Fruit fly (Drosophila melanogaster) whole organism, embryonic: ENCODE data around the gene LanB2.

ENCODE experiments used
- Awh ChIP-seq: fragments of 200-800 bp; sonication (Bioruptor generic); IDR thresholded peaks from 2 replicates; pipeline ENCODE4, ENCODE4 v1.3.6; 2022; ENCODE audit warnings: missing biosample characterization, missing genetic modification characterization
- Bgb ChIP-seq: fragments of 200-800 bp; sonication (Bioruptor generic); IDR thresholded peaks from 2 replicates; pipeline ENCODE4 v1.3.6; 2022; ENCODE audit warnings: missing biosample characterization, missing genetic modification characterization; ENCODE audit not compliant: partially characterized antibody
- C15 ChIP-seq: fragments of 200-800 bp; sonication (Bioruptor generic); IDR thresholded peaks from 3 replicates; pipeline ENCODE4 v1.3.6; 2022; ENCODE audit warnings: missing biosample characterization, missing genetic modification characterization
- CG10462 ChIP-seq: fragments of 200-800 bp; sonication (Bioruptor generic); optimal IDR thresholded peaks from 2 replicates; lab custom pipeline; 2016; ENCODE audit warnings: missing biosample characterization, missing genetic modification characterization
- CG12299 ChIP-seq: fragments of 200-800 bp; sonication (Bioruptor generic); optimal IDR thresholded peaks from 2 replicates; lab custom pipeline; 2018; ENCODE audit warnings: missing biosample characterization, mild to moderate bottlenecking, missing genetic modification characterization
- CG12744 ChIP-seq: fragments of 200-800 bp; sonication (Bioruptor generic); optimal IDR thresholded peaks from 2 replicates; lab custom pipeline; 2016; ENCODE audit warnings: missing biosample characterization, missing genetic modification characterization
- CG13287 ChIP-seq: fragments of 200-800 bp; sonication (Bioruptor generic); IDR thresholded peaks from 2 replicates; pipeline ENCODE4 v1.3.6; 2022; ENCODE audit warnings: missing biosample characterization, missing genetic modification characterization; ENCODE audit not compliant: partially characterized antibody
- CG13424 ChIP-seq: fragments of 200-800 bp; sonication (Bioruptor generic); optimal IDR thresholded peaks from 2 replicates; lab custom pipeline; 2019; ENCODE audit warnings: missing biosample characterization, mild to moderate bottlenecking, missing genetic modification characterization, moderate library complexity
- CG17912 ChIP-seq: fragments of 200-800 bp; sonication (Bioruptor generic); optimal IDR thresholded peaks from 2 replicates; lab custom pipeline; 2018; ENCODE audit warnings: missing biosample characterization, mild to moderate bottlenecking, missing genetic modification characterization
- CG18011 ChIP-seq: fragments of 200-800 bp; sonication (Bioruptor generic); optimal IDR thresholded peaks from 2 replicates; lab custom pipeline; 2017; ENCODE audit warnings: missing biosample characterization, missing genetic modification characterization, mild to moderate bottlenecking, moderate library complexity, missing genotype
- CG2120 ChIP-seq: fragments of 200-800 bp; sonication (Bioruptor generic); optimal IDR thresholded peaks from 3 replicates; lab custom pipeline; 2016; ENCODE audit warnings: missing biosample characterization, missing genetic modification characterization
- CG2129 ChIP-seq: fragments of 200-800 bp; sonication (Bioruptor generic); IDR thresholded peaks from 2 replicates; pipeline ENCODE4 v1.3.6; 2022; ENCODE audit warnings: missing biosample characterization, missing genetic modification characterization; ENCODE audit not compliant: partially characterized antibody
- CG2712 ChIP-seq: fragments of 200-800 bp; optimal IDR thresholded peaks from 3 replicates; lab custom pipeline; 2019; ENCODE audit warnings: missing biosample characterization, mild to moderate bottlenecking, missing genetic modification characterization, moderate library complexity
- CG3163 ChIP-seq: fragments of 200-800 bp; sonication (Bioruptor generic); optimal IDR thresholded peaks from 3 replicates; lab custom pipeline; 2016; ENCODE audit warnings: missing biosample characterization, missing genetic modification characterization
- CG32532 ChIP-seq: fragments of 200-800 bp; sonication (Bioruptor generic); IDR thresholded peaks from 2 replicates; pipeline ENCODE4 v1.3.6; 2022; ENCODE audit warnings: missing biosample characterization, missing genetic modification characterization
- CG4424 ChIP-seq: fragments of 200-800 bp; sonication (Bioruptor generic); optimal IDR thresholded peaks from 3 replicates; lab custom pipeline; 2016; ENCODE audit warnings: missing biosample characterization, missing genetic modification characterization
- CG8281 ChIP-seq: fragments of 200-800 bp; sonication (Bioruptor generic); optimal IDR thresholded peaks from 2 replicates; lab custom pipeline; 2018; ENCODE audit warnings: missing biosample characterization, mild to moderate bottlenecking, missing genetic modification characterization, moderate library complexity
- CoRest ChIP-seq: fragments of 200-800 bp; sonication (Bioruptor generic); optimal IDR thresholded peaks from 3 replicates; lab custom pipeline; 2018; ENCODE audit warnings: missing biosample characterization, mild to moderate bottlenecking, missing genetic modification characterization, moderate library complexity
- D ChIP-seq, 2 experiments: fragments of 200-800 bp in 1 of 2; fragments of >200 bp in 1 of 2; sonication (Bioruptor generic) in 1 of 2; optimal IDR thresholded peaks; 2 replicates in 1 of 2; 3 replicates in 1 of 2; lab custom pipeline; 2017; ENCODE audit warnings: mild to moderate bottlenecking in 1 of 2, missing biosample characterization in 1 of 2, missing genetic modification characterization in 1 of 2, missing genetic modification reagents in 1 of 2
- D19A ChIP-seq: fragments of 200-800 bp; optimal IDR thresholded peaks from 3 replicates; lab custom pipeline; 2019; ENCODE audit warnings: missing biosample characterization, mild to moderate bottlenecking, missing genetic modification characterization, moderate library complexity
- GATAe ChIP-seq: fragments of 200-800 bp; sonication (Bioruptor generic); conservative IDR thresholded peaks from 2 replicates; pipeline ENCODE4 v1.3.6; 2022; ENCODE audit warnings: missing biosample characterization, missing genetic modification characterization
- HLH3B ChIP-seq: fragments of 200-800 bp; sonication (Bioruptor generic); IDR thresholded peaks from 2 replicates; pipeline ENCODE4 v1.3.6; 2022; ENCODE audit warnings: missing biosample characterization, missing genetic modification characterization
- HLHmδ ChIP-seq: fragments of 200-800 bp; sonication (Bioruptor generic); optimal IDR thresholded peaks from 2 replicates; lab custom pipeline; 2018; ENCODE audit warnings: missing biosample characterization, mild to moderate bottlenecking, missing genetic modification characterization, moderate library complexity
- HmgD ChIP-seq: fragments of 200-800 bp; sonication (Bioruptor generic); optimal IDR thresholded peaks from 3 replicates; lab custom pipeline; 2016; ENCODE audit warnings: missing biosample characterization, missing genetic modification characterization
- Hr3 ChIP-seq: fragments of 200-800 bp; sonication (Bioruptor generic); optimal IDR thresholded peaks from 3 replicates; lab custom pipeline; 2016; ENCODE audit warnings: missing biosample characterization, missing genetic modification characterization
- Mes4 ChIP-seq: fragments of 200-800 bp; sonication (Bioruptor generic); optimal IDR thresholded peaks from 2 replicates; lab custom pipeline; 2016; ENCODE audit warnings: missing biosample characterization, missing genetic modification characterization
- NC2α ChIP-seq: fragments of 200-800 bp; sonication (Bioruptor generic); optimal IDR thresholded peaks from 2 replicates; lab custom pipeline; 2016; ENCODE audit warnings: missing biosample characterization, missing genetic modification characterization
- NC2β ChIP-seq: fragments of 200-800 bp; sonication (Bioruptor generic); optimal IDR thresholded peaks from 2 replicates; lab custom pipeline; 2016; ENCODE audit warnings: missing biosample characterization, missing genetic modification characterization
- Spps ChIP-seq: fragments of 200-800 bp; sonication (Bioruptor generic); optimal IDR thresholded peaks from 2 replicates; lab custom pipeline; 2018; ENCODE audit warnings: missing biosample characterization, mild to moderate bottlenecking, missing genetic modification characterization
- Sry-δ ChIP-seq: fragments of 200-800 bp; sonication (Bioruptor generic); optimal IDR thresholded peaks from 2 replicates; lab custom pipeline; 2016; ENCODE audit warnings: missing biosample characterization, missing genetic modification characterization
- Taf1 ChIP-seq: fragments of 200-800 bp; sonication (Bioruptor generic); IDR thresholded peaks from 2 replicates; pipeline ENCODE4 v1.3.6; 2022; ENCODE audit warnings: missing biosample characterization, missing genetic modification characterization
- bcd ChIP-seq: fragments of 200-800 bp; sonication (Bioruptor generic); optimal IDR thresholded peaks from 2 replicates; lab custom pipeline; 2017; ENCODE audit warnings: missing biosample characterization, mild to moderate bottlenecking, missing genetic modification characterization
- da ChIP-seq: fragments of 200-800 bp; sonication (Bioruptor generic); optimal IDR thresholded peaks from 2 replicates; lab custom pipeline; 2016; ENCODE audit warnings: missing biosample characterization, missing genetic modification characterization
- emc ChIP-seq: fragments of 200-800 bp; sonication (Bioruptor generic); optimal IDR thresholded peaks from 2 replicates; lab custom pipeline; 2016; ENCODE audit warnings: missing biosample characterization, missing genetic modification characterization
- fd96Cb ChIP-seq: fragments of 200-800 bp; sonication (Bioruptor generic); optimal IDR thresholded peaks from 2 replicates; lab custom pipeline; 2018; ENCODE audit warnings: missing biosample characterization, mild to moderate bottlenecking, missing genetic modification characterization, moderate library complexity
- ind ChIP-seq: fragments of 200-800 bp; sonication (Bioruptor generic); optimal IDR thresholded peaks from 3 replicates; lab custom pipeline; 2016; ENCODE audit warnings: missing biosample characterization, missing genetic modification characterization
- jumu ChIP-seq: fragments of 200-800 bp; sonication (Bioruptor generic); optimal IDR thresholded peaks from 3 replicates; lab custom pipeline; 2016; ENCODE audit warnings: missing biosample characterization, missing genetic modification characterization
- lmd ChIP-seq: fragments of 200-800 bp; sonication (Bioruptor generic); IDR thresholded peaks from 2 replicates; pipeline ENCODE4 v1.3.6; 2022; ENCODE audit warnings: missing biosample characterization, missing genetic modification characterization
- luna ChIP-seq: fragments of 200-800 bp; sonication (Bioruptor generic); optimal IDR thresholded peaks from 2 replicates; lab custom pipeline; 2016; ENCODE audit warnings: missing biosample characterization, missing genetic modification characterization
- maf-S ChIP-seq: fragments of 200-800 bp; sonication (Bioruptor generic); optimal IDR thresholded peaks from 2 replicates; lab custom pipeline; 2016; ENCODE audit warnings: missing biosample characterization, missing genetic modification characterization
- pfk ChIP-seq: fragments of 200-800 bp; sonication (Bioruptor generic); optimal IDR thresholded peaks from 2 replicates; lab custom pipeline; 2018; ENCODE audit warnings: missing biosample characterization, mild to moderate bottlenecking, missing genetic modification characterization, moderate library complexity
- ranshi ChIP-seq: fragments of 200-800 bp; sonication (Bioruptor generic); IDR thresholded peaks from 2 replicates; pipeline ENCODE4 v1.3.6; 2022; ENCODE audit warnings: missing biosample characterization, missing genetic modification characterization
- sd ChIP-seq: fragments of 200-800 bp; sonication (Bioruptor generic); optimal IDR thresholded peaks from 3 replicates; lab custom pipeline; 2018; ENCODE audit warnings: missing biosample characterization, mild to moderate bottlenecking, missing genetic modification characterization, moderate library complexity
- sens ChIP-seq: fragments of 200-800 bp; sonication (Bioruptor generic); peaks from one replicate; lab custom pipeline; 2016; ENCODE audit warnings: missing biosample characterization, missing genetic modification characterization
- ssp ChIP-seq: fragments of 200-800 bp; sonication (Bioruptor generic); IDR thresholded peaks from 2 replicates; pipeline ENCODE4 v1.3.6; 2022; ENCODE audit warnings: missing biosample characterization, missing genetic modification characterization
- tll ChIP-seq, 2 experiments: fragments of 200-800 bp in 1 of 2; fragments of >200 bp in 1 of 2; sonication (Bioruptor generic) in 1 of 2; optimal IDR thresholded peaks; 2 replicates each; lab custom pipeline; 2017 to 2019; ENCODE audit warnings: missing biosample characterization in 2 of 2, missing genetic modification characterization in 2 of 2, mild to moderate bottlenecking in 1 of 2, moderate library complexity in 1 of 2
- tx ChIP-seq: fragments of 200-800 bp; sonication (Bioruptor generic); optimal IDR thresholded peaks from 2 replicates; lab custom pipeline; 2016; ENCODE audit warnings: missing biosample characterization, missing genetic modification characterization
- wdn ChIP-seq: fragments of 200-800 bp; sonication (Bioruptor generic); IDR thresholded peaks from 2 replicates; pipeline ENCODE4 v1.3.6; 2022; ENCODE audit warnings: missing biosample characterization, missing genetic modification characterization
- zf30C ChIP-seq: fragments of 200-800 bp; sonication (Bioruptor generic); optimal IDR thresholded peaks from 3 replicates; lab custom pipeline; 2018; ENCODE audit warnings: missing biosample characterization, mild to moderate bottlenecking, missing genetic modification characterization
- zfh2 ChIP-seq: fragments of 200-800 bp; sonication (Bioruptor generic); optimal IDR thresholded peaks from 2 replicates; lab custom pipeline; 2016; ENCODE audit warnings: missing biosample characterization, missing genetic modification characterization

Gene LanB2

dm6 chr3L:9613960-9614588 lies 640 bp upstream of the LanB2 start (continued):
- TF ChIP-seq zf30C (no peak), CG18011 (no peak), fd96Cb (peak; percentile 25), jumu (GFP tag; lab: Kevin White, UChicago) (peak; percentile 66), Taf1 (no peak), ind (peak; percentile 59), lmd (GFP tag; lab: Robert Waterston, UW) (peak; percentile 57; the same call in 1 of the 2 replicates), maf-S (GFP tag; lab: Kevin White, UChicago) (peak; percentile 35), NC2β (GFP tag; lab: Kevin White, UChicago) (no peak), sens (peak; percentile 58), CG13287 (no peak), CG2120 (GFP tag; lab: Kevin White, UChicago) (no peak), Awh (GFP tag; lab: Robert Waterston, UW) (no peak), zfh2 (peak; percentile 67), da (no peak), Bgb (GFP tag; lab: Robert Waterston, UW) (peak; percentile 52; the same call in 1 of the 2 replicates), GATAe (GFP tag; lab: Robert Waterston, UW) (no peak), CG8281 (tag; lab: Kevin White, UChicago) (no peak), CG2129 (no peak), wdn (GFP tag; lab: Robert Waterston, UW) (no peak), CG2712 (no peak), CG4424 (peak; percentile 55), CG12744 (GFP tag; lab: Kevin White, UChicago) (no peak), Spps (tag; lab: Kevin White, UChicago) (no peak), Sry-δ (GFP tag; lab: Kevin White, UChicago) (no peak), HLHmδ (GFP tag; lab: Kevin White, UChicago) (no peak), HmgD (no peak), emc (no peak), CG13424 (tag; lab: Kevin White, UChicago) (no peak), CG32532 (GFP tag; lab: Robert Waterston, UW) (peak; percentile 69), tx (GFP tag; lab: Kevin White, UChicago) (no peak), ranshi (GFP tag; lab: Robert Waterston, UW) (peak; percentile 36; the same call in 1 of the 2 replicates), Mes4 (GFP tag; lab: Kevin White, UChicago) (no peak), CoRest (tag; lab: Kevin White, UChicago) (peak; percentile 40), pfk (GFP tag; lab: Kevin White, UChicago) (no peak), D (optimal IDR thresholded peaks at IDR 0.05; lab: Kevin White, UChicago) (no peak), D (GFP tag; optimal IDR thresholded peaks at IDR 0.05; lab: Kevin White, UChicago) (no peak), ssp (GFP tag; lab: Robert Waterston, UW) (peak; percentile 61), CG10462 (GFP tag; lab: Kevin White, UChicago) (no peak), CG12299 (tag; lab: Kevin White, UChicago) (no peak), CG17912 (GFP tag; lab: Kevin White, UChicago) (no peak), HLH3B (peak; percentile 31; the same call in 1 of the 2 replicates), sd (no peak), luna (GFP tag; lab: Kevin White, UChicago) (no peak), D19A (no peak), C15 (GFP tag; lab: Robert Waterston, UW) (no peak), bcd (GFP tag; lab: Kevin White, UChicago) (peak; percentile 52), NC2α (no peak), tll (GFP tag; optimal IDR thresholded peaks at IDR 0.05; lab: Kevin White, UChicago) (no peak), Hr3 (GFP tag; lab: Kevin White, UChicago) (no peak), CG3163 (GFP tag; lab: Kevin White, UChicago) (no peak)
